Worm (Caenorhabditis elegans): ENCODE measurements around the gene K08E7.6.

Gene K08E7.6

ce11 chrIV:12565933-12566540 lies 14.9 kb downstream of the K08E7.6 start, which contains the start of gene eak-7:
Gene eak-7 (minus strand): TSS chrIV:12565983.
- TF ChIP-seq nhr-237 (tag; optimal IDR thresholded peaks at IDR 0.05) = no peak
- no peak for TF ChIP-seq pqm-1 (tag; optimal IDR thresholded peaks at IDR 0.05)
- no peak for TF ChIP-seq ztf-11 (tag; optimal IDR thresholded peaks at IDR 0.05)
- no peak for TF ChIP-seq skn-1 (tag; optimal IDR thresholded peaks at IDR 0.05)
- TF ChIP-seq ceh-9 (tag; optimal IDR thresholded peaks at IDR 0.05) = no peak
- no peak for TF ChIP-seq nhr-67 (tag; optimal IDR thresholded peaks at IDR 0.05)
- TF ChIP-seq ZK546.5 (tag; optimal IDR thresholded peaks at IDR 0.05) = no peak
- TF ChIP-seq elt-1 (tag; optimal IDR thresholded peaks at IDR 0.05) = no peak
- TF ChIP-seq zag-1 (tag; optimal IDR thresholded peaks at IDR 0.05) = no peak
- no peak for TF ChIP-seq lsy-12 (tag; optimal IDR thresholded peaks at IDR 0.05)
- TF ChIP-seq unc-39 (tag; optimal IDR thresholded peaks at IDR 0.05) = no peak
- TF ChIP-seq egl-27 (tag; optimal IDR thresholded peaks at IDR 0.05) = no peak

DNA sequence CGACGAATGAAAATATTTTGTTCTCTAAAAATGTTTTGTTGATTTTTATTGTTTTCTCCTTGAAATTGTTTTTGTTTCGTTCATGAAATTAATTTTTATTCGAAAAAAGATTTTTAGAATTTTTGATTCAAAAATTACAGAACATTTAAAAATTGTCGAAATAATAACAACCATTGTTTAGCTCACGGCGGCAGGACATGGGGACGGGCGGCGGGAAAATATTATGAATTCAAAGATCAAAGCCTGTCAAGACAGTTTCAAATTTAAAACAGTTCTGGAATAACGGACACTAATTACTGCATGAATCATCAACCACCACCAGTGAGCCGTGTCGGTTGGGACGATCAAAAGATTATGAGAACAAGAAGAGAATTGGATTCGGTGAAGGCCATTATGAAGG lies 20.4 kb downstream of the K08E7.6 start, which contains the start of gene snb-7:
Gene snb-7 (plus strand): TSS at position 301 of the 400 bp plus-strand sequence.
- TF ChIP-seq unc-62 (GFP tag; optimal IDR thresholded peaks at IDR 0.05) = no peak
- TF ChIP-seq pqm-1 (tag; optimal IDR thresholded peaks at IDR 0.05) = no peak
- TF ChIP-seq ztf-4 (tag; optimal IDR thresholded peaks at IDR 0.05) = no peak
- no peak for TF ChIP-seq unc-39 (tag; optimal IDR thresholded peaks at IDR 0.05)
- no peak for TF ChIP-seq nhr-23 (tag; optimal IDR thresholded peaks at IDR 0.05)
- no peak for TF ChIP-seq fkh-2 (tag; optimal IDR thresholded peaks at IDR 0.05)
- TF ChIP-seq snpc-4 (tag; optimal IDR thresholded peaks at IDR 0.05) = no peak
- no peak for TF ChIP-seq elt-2 (tag; optimal IDR thresholded peaks at IDR 0.05)
- no peak for TF ChIP-seq ama-1 (optimal IDR thresholded peaks at IDR 0.05)
- TF ChIP-seq sea-2 (GFP tag; optimal IDR thresholded peaks at IDR 0.05) = no peak
- no peak for TF ChIP-seq ceh-28 (tag; optimal IDR thresholded peaks at IDR 0.05)
- no peak for TF ChIP-seq fkh-10 (GFP tag; optimal IDR thresholded peaks at IDR 0.05)
- no peak for TF ChIP-seq elt-1 (tag; optimal IDR thresholded peaks at IDR 0.05)
- TF ChIP-seq aly-2 (tag; optimal IDR thresholded peaks at IDR 0.05) = no peak
- TF ChIP-seq zag-1 (tag; optimal IDR thresholded peaks at IDR 0.05) = no peak
- TF ChIP-seq ceh-16 (tag; optimal IDR thresholded peaks at IDR 0.05) = no peak
- no peak for TF ChIP-seq daf-12 (tag; optimal IDR thresholded peaks at IDR 0.05)
- TF ChIP-seq nhr-25 (tag; optimal IDR thresholded peaks at IDR 0.05) = no peak
- TF ChIP-seq hmg-11 (tag; optimal IDR thresholded peaks at IDR 0.05) = no peak

DNA sequence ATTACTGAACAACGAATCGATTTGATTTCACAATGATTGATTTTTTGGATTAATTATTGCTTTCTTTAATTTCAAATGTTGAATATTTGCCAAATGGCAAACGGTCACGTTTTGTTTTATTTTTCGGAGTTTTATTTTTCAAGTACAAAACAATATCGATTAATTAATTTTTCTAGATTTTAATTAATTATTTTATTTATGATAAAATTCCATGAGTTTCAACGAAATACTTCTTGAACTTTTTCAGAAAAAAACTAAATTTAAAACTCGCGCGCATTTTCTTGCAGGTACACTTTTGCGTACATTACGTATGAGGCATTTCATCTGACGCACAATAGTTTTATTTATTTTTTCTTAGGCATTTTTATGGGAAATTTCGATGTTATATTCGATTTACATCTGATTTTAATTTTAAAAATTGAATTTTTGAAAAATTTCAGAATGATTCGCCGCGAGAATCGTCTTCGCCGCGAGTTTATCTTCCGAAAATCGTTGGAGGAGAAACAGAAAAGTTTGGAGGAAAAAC lies 22.0 kb downstream of the K08E7.6 start, which contains the start of the genes ZK795.2 and ZK795.3:
Gene ZK795.2 (minus strand): TSS at position 51 of the 526 bp plus-strand sequence.
Gene ZK795.3 (plus strand): TSS at position 441 of the 526 bp plus-strand sequence.
- TF ChIP-seq zag-1 (tag; optimal IDR thresholded peaks at IDR 0.05) (no peak), snpc-4 (tag; optimal IDR thresholded peaks at IDR 0.05) (peak; percentile 47), lin-15B (tag; optimal IDR thresholded peaks at IDR 0.05) (peak; percentile 39), aly-2 (tag; optimal IDR thresholded peaks at IDR 0.05) (no peak), nhr-12 (tag; optimal IDR thresholded peaks at IDR 0.05) (no peak), ceh-28 (tag; optimal IDR thresholded peaks at IDR 0.05) (peak; percentile 37), elt-1 (tag; optimal IDR thresholded peaks at IDR 0.05) (no peak), pha-4 (tag; optimal IDR thresholded peaks at IDR 0.05) (peak; percentile 90), ama-1 (optimal IDR thresholded peaks at IDR 0.05) (no peak), elt-2 (tag; optimal IDR thresholded peaks at IDR 0.05) (peak; percentile 6), eor-1 (tag; optimal IDR thresholded peaks at IDR 0.05) (peak in 1 of 2 experiments; percentile 18), nhr-23 (tag; optimal IDR thresholded peaks at IDR 0.05) (peak; percentile 53), nhr-43 (tag; optimal IDR thresholded peaks at IDR 0.05; ENCODE audit: poor library complexity, severe bottlenecking) (peak; percentile 18), ceh-82 (tag; optimal IDR thresholded peaks at IDR 0.05) (no peak), hmg-11 (tag; optimal IDR thresholded peaks at IDR 0.05) (peak; percentile 61), nfya-1 (tag; optimal IDR thresholded peaks at IDR 0.05; ENCODE audit: insufficient read depth) (peak; percentile 71), jun-1 (tag; optimal IDR thresholded peaks at IDR 0.05) (no peak)

DNA sequence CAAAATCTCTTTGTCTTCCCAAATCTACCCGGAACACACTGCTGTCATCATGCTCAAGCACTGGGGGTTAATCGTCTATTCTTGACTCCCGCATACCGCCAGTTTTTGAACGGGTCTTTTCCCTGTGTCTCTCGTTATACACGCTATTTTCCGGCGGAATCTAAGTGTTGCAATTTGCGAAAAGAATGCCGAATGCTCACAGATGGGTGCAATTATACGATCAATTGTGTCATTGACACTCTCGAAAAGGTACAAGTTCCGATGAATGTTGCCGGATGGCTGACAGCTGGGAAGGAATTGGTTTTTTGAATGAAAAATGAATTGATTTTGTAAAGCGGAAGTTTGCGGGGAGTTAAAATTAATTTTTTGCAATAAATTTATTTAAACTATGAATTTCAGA lies 29.0 kb downstream of the K08E7.6 start:
- no peak for TF ChIP-seq elt-3 (tag; optimal IDR thresholded peaks at IDR 0.05)
- TF ChIP-seq lin-15B (tag; optimal IDR thresholded peaks at IDR 0.05) = no peak
- no peak for TF ChIP-seq lsy-12 (tag; optimal IDR thresholded peaks at IDR 0.05)
- TF ChIP-seq nhr-43 (tag; optimal IDR thresholded peaks at IDR 0.05; ENCODE audit: poor library complexity, severe bottlenecking) = no peak
- no peak for TF ChIP-seq ceh-28 (tag; optimal IDR thresholded peaks at IDR 0.05)

All from whole organism, L3 larva.